Worm (Caenorhabditis elegans): Measurements from ENCODE around the gene arrd-11.

DNA sequence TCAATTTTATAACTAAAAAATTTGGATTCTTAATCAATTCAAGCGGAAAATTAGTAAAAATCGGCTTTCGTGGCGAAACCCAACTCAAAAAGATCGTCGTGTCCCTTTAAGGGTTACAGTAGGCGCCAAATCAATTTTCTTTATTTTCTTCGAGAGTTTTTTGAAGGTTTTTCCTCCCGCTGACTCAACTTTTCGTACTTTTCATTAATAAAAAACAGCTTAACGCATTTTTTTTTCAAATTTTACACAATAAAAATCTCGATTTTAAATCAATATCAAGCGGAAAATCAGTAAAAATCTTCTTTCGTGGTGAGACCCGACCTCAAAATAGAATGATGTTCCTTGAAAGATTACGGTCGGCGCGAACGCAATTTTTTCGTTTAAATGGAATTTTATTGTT, 31.1 kb upstream of the arrd-11 start:
- no peak for TF ChIP-seq elt-2 (tag; optimal IDR thresholded peaks at IDR 0.05)
- TF ChIP-seq ama-1 (optimal IDR thresholded peaks at IDR 0.05): no peak
- TF ChIP-seq nhr-11 (tag; optimal IDR thresholded peaks at IDR 0.05): no peak
- TF ChIP-seq T23F11.4 (GFP tag; optimal IDR thresholded peaks at IDR 0.05): no peak
- no peak for TF ChIP-seq ceh-22 (tag; optimal IDR thresholded peaks at IDR 0.05)
- no peak for TF ChIP-seq pros-1 (tag; optimal IDR thresholded peaks at IDR 0.05)
- no peak for TF ChIP-seq fkh-10 (GFP tag; optimal IDR thresholded peaks at IDR 0.05)
- TF ChIP-seq hlh-13 (GFP tag; optimal IDR thresholded peaks at IDR 0.05): no peak
